Fruit fly (Drosophila melanogaster): Measurements from ENCODE around the gene Ilp1.

The Ilp1 gene

dm6 chr3L:9797587-9797986 is 633 bp upstream of the Ilp1 start, which contains the start of gene Zasp67:
Zasp67 (minus strand) TSS chr3L:9797687.
- TF ChIP-seq Rel (GFP tag; optimal IDR thresholded peaks at IDR 0.05) (no peak), Rel (tag; optimal IDR thresholded peaks at IDR 0.05) (no peak)

- no peak for TF ChIP-seq dmrt93B (GFP tag; optimal IDR thresholded peaks at IDR 0.05)
- no peak for TF ChIP-seq OdsH (GFP tag; optimal IDR thresholded peaks at IDR 0.05)
- no peak for TF ChIP-seq CG9705 (GFP tag; optimal IDR thresholded peaks at IDR 0.05)
- no peak for TF ChIP-seq Jra (GFP tag; optimal IDR thresholded peaks at IDR 0.05)
- no peak for TF ChIP-seq h (GFP tag; optimal IDR thresholded peaks at IDR 0.05)
- TF ChIP-seq HLH106 (tag; optimal IDR thresholded peaks at IDR 0.05): no peak
- TF ChIP-seq Vsx2 (GFP tag; optimal IDR thresholded peaks at IDR 0.05; ENCODE audit: partially characterized antibody): no peak
- no peak for TF ChIP-seq Hr78 (GFP tag; optimal IDR thresholded peaks at IDR 0.05)
- no peak for TF ChIP-seq rgr (GFP tag; optimal IDR thresholded peaks at IDR 0.05)
- no peak for TF ChIP-seq GATAd (GFP tag; optimal IDR thresholded peaks at IDR 0.05)
- TF ChIP-seq br (GFP tag; optimal IDR thresholded peaks at IDR 0.05): no peak
- TF ChIP-seq dl (GFP tag; optimal IDR thresholded peaks at IDR 0.05; ENCODE audit: insufficient read depth in 1 of 2, partially characterized antibody in 2 of 2): no peak
- no peak for TF ChIP-seq brk (GFP tag; optimal IDR thresholded peaks at IDR 0.05)
- no peak for TF ChIP-seq Sp1 (GFP tag; optimal IDR thresholded peaks at IDR 0.05)
- no peak for TF ChIP-seq dsf (GFP tag; optimal IDR thresholded peaks at IDR 0.05; ENCODE audit: borderline replicate concordance)
- TF ChIP-seq CrebA (GFP tag; optimal IDR thresholded peaks at IDR 0.05; ENCODE audit: borderline replicate concordance): no peak
These were observed 1.2 kb downstream of the Ilp1 start, which contains the start of gene Ilp2 for dm6 chr3L:9799398-9799797. Ilp2 (plus strand) TSS chr3L:9799698.

- TF ChIP-seq ey (GFP tag; optimal IDR thresholded peaks at IDR 0.05): no peak
- TF ChIP-seq fru (GFP tag; optimal IDR thresholded peaks at IDR 0.05): no peak
- no peak for TF ChIP-seq sv (GFP tag; optimal IDR thresholded peaks at IDR 0.05)
- TF ChIP-seq rgr (GFP tag; optimal IDR thresholded peaks at IDR 0.05): no peak
- TF ChIP-seq Myc (optimal IDR thresholded peaks at IDR 0.05): no peak
- TF ChIP-seq tai (GFP tag; optimal IDR thresholded peaks at IDR 0.05): no peak
- no peak for TF ChIP-seq Mio (GFP tag; optimal IDR thresholded peaks at IDR 0.05)
- TF ChIP-seq Jra (GFP tag; optimal IDR thresholded peaks at IDR 0.05): no peak
- TF ChIP-seq Dif (GFP tag; optimal IDR thresholded peaks at IDR 0.05; ENCODE audit: partially characterized antibody): no peak
- TF ChIP-seq Vsx2 (GFP tag; optimal IDR thresholded peaks at IDR 0.05; ENCODE audit: partially characterized antibody): no peak
These were observed 3.8 kb downstream of the Ilp1 start, which contains the start of gene Ilp3 for dm6 chr3L:9802020-9802419. Ilp3 (minus strand) TSS chr3L:9802120.

- TF ChIP-seq OdsH (GFP tag; optimal IDR thresholded peaks at IDR 0.05) (no peak), Abd-B (GFP tag; optimal IDR thresholded peaks at IDR 0.05) (no peak), sv (GFP tag; optimal IDR thresholded peaks at IDR 0.05) (no peak), Rel (GFP tag; optimal IDR thresholded peaks at IDR 0.05) (no peak), Rel (tag; optimal IDR thresholded peaks at IDR 0.05) (no peak), br (GFP tag; optimal IDR thresholded peaks at IDR 0.05) (no peak), pan (optimal IDR thresholded peaks at IDR 0.05) (no peak), Sp1 (GFP tag; optimal IDR thresholded peaks at IDR 0.05) (no peak), Myc (optimal IDR thresholded peaks at IDR 0.05) (no peak)
These were observed 5.9 kb downstream of the Ilp1 start, which contains the start of gene Ilp4 for dm6 chr3L:9804125-9804524. Ilp4 (minus strand) TSS chr3L:9804263.

- TF ChIP-seq Hr83 (GFP tag; optimal IDR thresholded peaks at IDR 0.05; ENCODE audit: poor library complexity, severe bottlenecking) (no peak), foxo (GFP tag; optimal IDR thresholded peaks at IDR 0.05) (no peak), CG9705 (GFP tag; optimal IDR thresholded peaks at IDR 0.05) (no peak), dmrt93B (GFP tag; optimal IDR thresholded peaks at IDR 0.05) (no peak), N (GFP tag; optimal IDR thresholded peaks at IDR 0.05) (no peak), ey (GFP tag; optimal IDR thresholded peaks at IDR 0.05) (no peak), Abd-B (GFP tag; optimal IDR thresholded peaks at IDR 0.05) (no peak)
These were observed 15.2 kb downstream of the Ilp1 start, which contains the start of gene CG43897 for dm6 chr3L:9813345-9813897. CG43897 (plus strand) TSS chr3L:9813847.

- TF ChIP-seq fru (GFP tag; optimal IDR thresholded peaks at IDR 0.05): no peak
- TF ChIP-seq CrebA (GFP tag; optimal IDR thresholded peaks at IDR 0.05; ENCODE audit: borderline replicate concordance): no peak
- no peak for TF ChIP-seq Sp1 (GFP tag; optimal IDR thresholded peaks at IDR 0.05)
- no peak for TF ChIP-seq usp (GFP tag; optimal IDR thresholded peaks at IDR 0.05)
- no peak for TF ChIP-seq foxo (GFP tag; optimal IDR thresholded peaks at IDR 0.05)
- no peak for TF ChIP-seq Hr78 (GFP tag; optimal IDR thresholded peaks at IDR 0.05)
- no peak for TF ChIP-seq sv (GFP tag; optimal IDR thresholded peaks at IDR 0.05)
- no peak for TF ChIP-seq dmrt93B (GFP tag; optimal IDR thresholded peaks at IDR 0.05)
- no peak for TF ChIP-seq br (GFP tag; optimal IDR thresholded peaks at IDR 0.05)
- no peak for TF ChIP-seq Abd-B (GFP tag; optimal IDR thresholded peaks at IDR 0.05)
- no peak for TF ChIP-seq rgr (GFP tag; optimal IDR thresholded peaks at IDR 0.05)
- no peak for TF ChIP-seq N (GFP tag; optimal IDR thresholded peaks at IDR 0.05)
- no peak for TF ChIP-seq Dfd (GFP tag; optimal IDR thresholded peaks at IDR 0.05)
- TF ChIP-seq Mio (GFP tag; optimal IDR thresholded peaks at IDR 0.05): no peak
- no peak for TF ChIP-seq psq (GFP tag; optimal IDR thresholded peaks at IDR 0.05)
- TF ChIP-seq Vsx2 (GFP tag; optimal IDR thresholded peaks at IDR 0.05; ENCODE audit: partially characterized antibody): no peak
- TF ChIP-seq tai (GFP tag; optimal IDR thresholded peaks at IDR 0.05): no peak
These were observed 16.4 kb downstream of the Ilp1 start for dm6 chr3L:9814621-9815020.

All from whole organism, wandering third instar larva.